Worm (Caenorhabditis elegans) whole organism, late embryonic: ENCODE measurements around the gene dhhc-4.

Source experiments
- K02D7.2 ChIP-seq: sonication (generic microtip); optimal IDR thresholded peaks from 2 replicates; lab custom pipeline; 2017; ENCODE audit warnings: mild to moderate bottlenecking, missing genetic modification characterization, missing compliant biosample characterization
- ahr-1 ChIP-seq: sonication (generic microtip); optimal IDR thresholded peaks from 2 replicates; lab custom pipeline; 2016; ENCODE audit warnings: missing genetic modification characterization, missing compliant biosample characterization
- ama-1 ChIP-seq: fragments of 150-350 bp; optimal IDR thresholded peaks from 2 replicates; lab custom pipeline; 2014
- ceh-24 ChIP-seq: sonication (generic microtip); optimal IDR thresholded peaks from 2 replicates; lab custom pipeline; 2016; ENCODE audit warnings: mild to moderate bottlenecking, missing genetic modification characterization, missing compliant biosample characterization
- fax-1 ChIP-seq: sonication (generic microtip); optimal IDR thresholded peaks from 2 replicates; lab custom pipeline; 2016; ENCODE audit warnings: missing genotype, missing genetic modification characterization, missing compliant biosample characterization
- fkh-10 ChIP-seq: fragments of 150-350 bp; optimal IDR thresholded peaks from 2 replicates; lab custom pipeline; 2014; ENCODE audit warnings: missing biosample characterization, missing genetic modification reagents, missing genetic modification characterization
- hlh-6 ChIP-seq: sonication (generic microtip); optimal IDR thresholded peaks from 2 replicates; lab custom pipeline; 2016; ENCODE audit warnings: missing genotype, missing genetic modification characterization, missing compliant biosample characterization
- pag-3 ChIP-seq: sonication (generic microtip); optimal IDR thresholded peaks from 2 replicates; lab custom pipeline; 2016; ENCODE audit warnings: missing compliant biosample characterization, missing genetic modification characterization, borderline replicate concordance
- sdc-2 ChIP-seq: sonication (generic microtip); optimal IDR thresholded peaks from 2 replicates; lab custom pipeline; 2016; ENCODE audit warnings: missing genotype, missing genetic modification characterization, missing compliant biosample characterization

DNA sequence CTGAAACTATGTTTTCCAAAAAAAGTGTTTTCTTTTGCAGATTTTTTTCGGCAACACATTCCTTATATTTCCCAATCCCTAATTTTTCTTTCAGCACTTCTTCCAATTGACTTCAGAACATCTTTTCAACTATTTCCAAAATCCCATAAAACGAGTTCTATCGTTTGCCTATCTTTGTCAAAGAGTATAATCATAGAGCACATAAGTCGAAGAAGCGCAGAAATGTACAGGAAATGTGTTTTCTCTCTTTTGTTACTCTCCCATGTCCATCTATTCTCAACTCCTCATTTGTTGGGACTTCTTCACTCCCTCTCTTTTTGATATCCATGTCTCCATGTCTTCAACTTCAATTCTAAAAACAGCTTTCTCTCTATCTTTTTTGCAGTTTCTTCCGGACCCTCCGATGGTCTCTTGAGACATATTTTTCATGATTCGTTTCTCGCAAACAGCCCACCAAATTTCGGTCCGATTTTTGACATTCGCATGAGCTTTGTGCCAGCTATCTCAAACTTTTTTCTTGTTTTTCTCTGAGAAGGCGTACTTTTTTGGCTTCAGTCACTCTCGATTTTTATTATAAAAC is 7.3 kb downstream of the dhhc-4 start, which contains the start of gene twk-48:
- TF ChIP-seq ceh-24 (no peak), pag-3 (tag; lab: Kevin White, UChicago) (no peak), hlh-6 (no peak), K02D7.2 (tag; lab: Kevin White, UChicago) (no peak), ahr-1 (no peak), fkh-10 (no peak), ama-1 (lab: Kevin White, UChicago) (no peak), sdc-2 (tag; lab: Kevin White, UChicago) (no peak), fax-1 (tag; lab: Kevin White, UChicago) (no peak)
